Worm (Caenorhabditis elegans) whole organism, L2 larva: ENCODE data around the gene ZK945.7.

Experiments
- C34F6.9 ChIP-seq: fragments of 150-350 bp; optimal IDR thresholded peaks from 2 replicates; lab custom pipeline; 2014; ENCODE audit warnings: missing biosample characterization, missing genetic modification characterization
- F13H6.1 ChIP-seq: sonication (generic microtip); optimal IDR thresholded peaks from 2 replicates; lab custom pipeline; 2016; ENCODE audit warnings: missing genetic modification characterization, missing compliant biosample characterization
- R02D3.7 ChIP-seq: fragments of 150-350 bp; optimal IDR thresholded peaks from 2 replicates; lab custom pipeline; 2014; ENCODE audit warnings: missing biosample characterization, missing genetic modification characterization
- Y55F3AM.14 ChIP-seq: fragments of 200-800 bp; sonication (Bioruptor generic); optimal IDR thresholded peaks from 2 replicates; lab custom pipeline; 2018; ENCODE audit warnings: mild to moderate bottlenecking, missing genetic modification characterization, missing compliant biosample characterization
- aly-2 ChIP-seq: fragments of 150-350 bp; optimal IDR thresholded peaks from 2 replicates; lab custom pipeline; 2014; ENCODE audit warnings: missing biosample characterization, missing genetic modification characterization
- blmp-1 ChIP-seq: sonication (generic microtip); optimal IDR thresholded peaks from 2 replicates; lab custom pipeline; 2017; ENCODE audit warnings: missing genetic modification characterization, mild to moderate bottlenecking, missing compliant biosample characterization, antibody characterized with exemption, moderate library complexity; ENCODE audit not compliant: insufficient read depth
- ceh-82 ChIP-seq: fragments of 150-350 bp; optimal IDR thresholded peaks from 2 replicates; lab custom pipeline; 2014; ENCODE audit warnings: missing biosample characterization, missing genetic modification characterization
- crh-2 ChIP-seq: sonication (generic microtip); optimal IDR thresholded peaks from 2 replicates; lab custom pipeline; 2017; ENCODE audit warnings: missing biosample characterization, missing genetic modification characterization
- elt-1 ChIP-seq: fragments of 150-350 bp; optimal IDR thresholded peaks from 2 replicates; lab custom pipeline; 2014; ENCODE audit warnings: missing biosample characterization, missing genetic modification characterization
- elt-3 ChIP-seq: sonication (generic microtip); optimal IDR thresholded peaks from 2 replicates; lab custom pipeline; 2017; ENCODE audit warnings: missing biosample characterization, missing genetic modification characterization
- fos-1 ChIP-seq: fragments of 150-350 bp; optimal IDR thresholded peaks from 2 replicates; lab custom pipeline; 2014; ENCODE audit warnings: missing biosample characterization, missing genetic modification characterization
- gmeb-1 ChIP-seq: fragments of 150-350 bp; optimal IDR thresholded peaks from 2 replicates; lab custom pipeline; 2014; ENCODE audit warnings: missing biosample characterization, missing genetic modification characterization
- lin-11 ChIP-seq: fragments of 150-350 bp; sonication (generic microtip); optimal IDR thresholded peaks from 2 replicates; lab custom pipeline; 2014; ENCODE audit warnings: missing biosample characterization, missing genetic modification characterization, inconsistent platforms, mixed read lengths
- lin-13 ChIP-seq: fragments of 150-350 bp; optimal IDR thresholded peaks from 2 replicates; lab custom pipeline; 2014; ENCODE audit warnings: missing biosample characterization, missing genetic modification reagents, missing genetic modification characterization
- lsy-2 ChIP-seq, 2 experiments: fragments of 150-350 bp in 1 of 2; sonication (generic microtip) in 1 of 2; optimal IDR thresholded peaks; 2 replicates each; lab custom pipeline; 2014 to 2017; ENCODE audit warnings: missing biosample characterization in 2 of 2, missing genetic modification characterization in 2 of 2
- mab-5 ChIP-seq: fragments of 150-350 bp; optimal IDR thresholded peaks from 2 replicates; lab custom pipeline; 2014; ENCODE audit warnings: missing biosample characterization, missing genetic modification characterization
- mbf-1 ChIP-seq: sonication (generic microtip); optimal IDR thresholded peaks from 2 replicates; lab custom pipeline; 2017; ENCODE audit warnings: missing biosample characterization, missing genetic modification characterization
- mdl-1 ChIP-seq, 2 experiments: fragments of 150-350 bp in 1 of 2; sonication (generic microtip) in 1 of 2; optimal IDR thresholded peaks; 2 replicates each; lab custom pipeline; 2017; ENCODE audit warnings: missing biosample characterization in 2 of 2, missing genetic modification characterization in 2 of 2
- nhr-10 ChIP-seq: sonication (generic microtip); optimal IDR thresholded peaks from 2 replicates; lab custom pipeline; 2017; ENCODE audit warnings: missing biosample characterization, missing genetic modification characterization
- nhr-129 ChIP-seq: fragments of 150-350 bp; optimal IDR thresholded peaks from 2 replicates; lab custom pipeline; 2014; ENCODE audit warnings: missing biosample characterization, missing genetic modification characterization
- nhr-21 ChIP-seq: fragments of 150-350 bp; optimal IDR thresholded peaks from 2 replicates; lab custom pipeline; 2014; ENCODE audit warnings: missing biosample characterization, missing genetic modification characterization
- nhr-23 ChIP-seq: fragments of 150-350 bp; optimal IDR thresholded peaks from 2 replicates; lab custom pipeline; 2014; ENCODE audit warnings: missing biosample characterization, missing genetic modification reagents, missing genetic modification characterization
- nhr-237 ChIP-seq: fragments of 150-350 bp; optimal IDR thresholded peaks from 2 replicates; lab custom pipeline; 2014; ENCODE audit warnings: missing biosample characterization, missing genetic modification characterization
- nhr-25 ChIP-seq: fragments of 150-350 bp; sonication (generic microtip); optimal IDR thresholded peaks from 3 replicates; lab custom pipeline; 2014; ENCODE audit warnings: missing biosample characterization, missing genetic modification characterization
- nhr-77 ChIP-seq: fragments of 150-350 bp; optimal IDR thresholded peaks from 2 replicates; lab custom pipeline; 2014; ENCODE audit warnings: missing biosample characterization, missing genetic modification characterization
- sem-4 ChIP-seq: fragments of 150-350 bp; optimal IDR thresholded peaks from 2 replicates; lab custom pipeline; 2014; ENCODE audit warnings: missing biosample characterization, missing genetic modification reagents, missing genetic modification characterization
- skn-1 ChIP-seq: sonication (generic microtip); optimal IDR thresholded peaks from 2 replicates; lab custom pipeline; 2017; ENCODE audit warnings: missing biosample characterization, missing genetic modification characterization
- sma-9 ChIP-seq, 2 experiments: fragments of 150-350 bp in 1 of 2; sonication (generic microtip) in 1 of 2; optimal IDR thresholded peaks; 2 replicates each; lab custom pipeline; 2014 to 2016; ENCODE audit warnings: missing genetic modification characterization in 2 of 2, mild to moderate bottlenecking in 1 of 2, missing biosample characterization in 1 of 2, missing compliant biosample characterization in 1 of 2, missing genetic modification reagents in 1 of 2, moderate library complexity in 1 of 2
- snpc-4 ChIP-seq: fragments of 150-350 bp; optimal IDR thresholded peaks from 2 replicates; lab custom pipeline; 2014; ENCODE audit warnings: missing biosample characterization, missing genetic modification characterization
- unc-55 ChIP-seq: fragments of 150-350 bp; sonication (generic microtip); optimal IDR thresholded peaks from 3 replicates; lab custom pipeline; 2014; ENCODE audit warnings: missing biosample characterization, missing genetic modification reagents, missing genetic modification characterization
- unc-62 ChIP-seq: fragments of 150-350 bp; optimal IDR thresholded peaks from 2 replicates; lab custom pipeline; 2014; ENCODE audit warnings: missing biosample characterization, missing genetic modification reagents, missing genetic modification characterization
- ztf-1 ChIP-seq: fragments of 200-800 bp; sonication (Bioruptor generic); conservative IDR thresholded peaks from 2 replicates; pipeline ENCODE4 v1.3.6; 2022; ENCODE audit warnings: missing genetic modification characterization, missing compliant biosample characterization
- ztf-11 ChIP-seq: sonication (generic microtip); optimal IDR thresholded peaks from 2 replicates; lab custom pipeline; 2017; ENCODE audit warnings: missing biosample characterization, missing genetic modification characterization
- ztf-4 ChIP-seq: fragments of 150-350 bp; optimal IDR thresholded peaks from 2 replicates; lab custom pipeline; 2014; ENCODE audit warnings: missing biosample characterization, missing genetic modification characterization

Gene ZK945.7

DNA sequence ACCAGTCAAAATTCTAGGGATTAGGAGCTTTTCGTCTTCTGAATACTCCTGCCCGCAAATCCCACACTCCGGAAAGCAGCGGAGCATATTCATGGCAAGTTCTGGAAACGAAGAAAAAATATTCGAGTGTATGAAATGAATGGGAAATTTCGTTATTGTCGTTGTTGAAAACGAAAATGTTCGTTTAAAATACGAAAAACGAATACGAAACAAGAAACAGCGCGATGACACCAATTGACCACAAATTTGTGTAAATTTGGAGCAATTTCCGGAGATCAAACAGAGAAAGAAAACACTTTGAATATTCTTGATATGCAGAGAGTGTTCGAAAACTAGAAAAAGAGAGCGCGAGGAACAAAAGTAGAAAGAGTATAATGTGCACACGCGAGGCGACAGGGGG, 2.7 kb downstream of the ZK945.7 start, which contains the start of gene ZK945.4:
TSS of gene ZK945.4 (minus strand) at position 101 of the 400 bp plus-strand sequence.
- TF ChIP-seq elt-1 (tag; lab: Kevin White, UChicago) = no peak
- TF ChIP-seq mdl-1 (tag; optimal IDR thresholded peaks at IDR 0.05; lab: Kevin White, UChicago) = no peak
- no peak for TF ChIP-seq ztf-1 (GFP tag; lab: Robert Waterston, UW)
- no peak for TF ChIP-seq ceh-82 (tag; lab: Kevin White, UChicago)
- TF ChIP-seq elt-3 (tag; lab: Kevin White, UChicago) = no peak
- no peak for TF ChIP-seq unc-62
- no peak for TF ChIP-seq Y55F3AM.14 (GFP tag; lab: Kevin White, UChicago)
- no peak for TF ChIP-seq sem-4 (tag; lab: Kevin White, UChicago)
- no peak for TF ChIP-seq ztf-4 (tag; lab: Kevin White, UChicago)
- TF ChIP-seq blmp-1 (tag; lab: Kevin White, UChicago) = no peak
- TF ChIP-seq snpc-4 (tag; lab: Kevin White, UChicago) = no peak
- no peak for TF ChIP-seq nhr-77 (tag; lab: Kevin White, UChicago)
- TF ChIP-seq, all 48 proteins: peak for 0

DNA sequence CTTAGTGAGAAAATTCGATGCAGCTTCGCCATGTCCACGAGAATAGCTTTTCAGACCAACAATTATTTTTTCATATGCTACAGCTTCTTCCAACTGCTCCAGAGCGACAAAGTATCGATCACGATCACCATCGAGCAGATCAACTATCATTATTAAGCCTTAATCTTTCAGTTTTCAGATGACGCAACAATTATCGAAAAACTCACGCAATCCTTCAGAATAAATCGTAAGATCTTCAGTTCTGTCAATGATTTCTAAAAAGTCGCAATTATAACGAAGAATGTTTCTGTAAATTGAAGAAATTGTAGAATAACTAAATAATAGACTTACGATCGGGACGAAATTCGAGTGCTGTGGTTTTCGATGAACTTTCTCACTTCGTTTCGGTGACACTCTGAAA, 5.1 kb downstream of the ZK945.7 start:
- TF ChIP-seq nhr-77 (tag; lab: Kevin White, UChicago) = no peak
- no peak for TF ChIP-seq nhr-237

DNA sequence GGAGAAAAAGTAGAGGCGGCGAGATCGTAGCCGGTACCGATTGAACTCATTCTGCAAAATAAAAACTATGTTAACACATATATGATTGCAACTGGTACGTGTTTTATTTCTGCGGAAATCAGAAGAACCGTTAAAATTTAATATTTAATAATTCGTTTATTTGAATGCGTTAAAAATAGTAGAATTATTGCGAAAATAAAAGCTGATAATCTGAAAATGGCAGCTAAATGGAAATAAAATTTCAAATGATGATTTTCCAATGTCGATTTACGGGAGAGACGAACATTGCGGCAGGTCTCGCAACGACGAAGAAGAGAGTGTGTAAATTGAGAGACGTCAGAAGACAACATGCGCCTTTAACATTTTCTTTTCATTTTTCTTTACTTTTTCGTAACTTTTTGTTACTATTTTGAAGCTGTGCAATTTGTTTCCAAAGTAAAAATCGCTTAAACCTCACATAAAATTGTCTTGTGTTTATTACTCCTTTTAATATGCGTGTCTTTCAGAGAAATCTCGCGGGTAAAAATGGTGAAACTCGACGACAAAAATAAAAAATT, 8.4 kb downstream of the ZK945.7 start, which contains the start of the genes pas-7 and puf-12:
TSS of gene pas-7 (minus strand) at position 51 of the 557 bp plus-strand sequence.
TSS of gene puf-12 (plus strand) at position 507 of the 557 bp plus-strand sequence.
- TF ChIP-seq C34F6.9 (peak; percentile 65), unc-55 (GFP tag; lab: Kevin White, UChicago) (peak; percentile 67), elt-3 (tag; lab: Kevin White, UChicago) (no peak), nhr-21 (tag; lab: Kevin White, UChicago) (no peak), mdl-1 (tag; optimal IDR thresholded peaks at IDR 0.05; lab: Kevin White, UChicago) (no peak), skn-1 (tag; lab: Kevin White, UChicago) (peak; percentile 63), R02D3.7 (tag; lab: Kevin White, UChicago) (peak; percentile 5), nhr-129 (tag; lab: Kevin White, UChicago) (peak; percentile 59), lsy-2 (tag; optimal IDR thresholded peaks at IDR 0.05; lab: Kevin White, UChicago) (peak in 1 of 2 experiments; percentile 77)
- TF ChIP-seq, all 48 proteins: peak for 6

DNA sequence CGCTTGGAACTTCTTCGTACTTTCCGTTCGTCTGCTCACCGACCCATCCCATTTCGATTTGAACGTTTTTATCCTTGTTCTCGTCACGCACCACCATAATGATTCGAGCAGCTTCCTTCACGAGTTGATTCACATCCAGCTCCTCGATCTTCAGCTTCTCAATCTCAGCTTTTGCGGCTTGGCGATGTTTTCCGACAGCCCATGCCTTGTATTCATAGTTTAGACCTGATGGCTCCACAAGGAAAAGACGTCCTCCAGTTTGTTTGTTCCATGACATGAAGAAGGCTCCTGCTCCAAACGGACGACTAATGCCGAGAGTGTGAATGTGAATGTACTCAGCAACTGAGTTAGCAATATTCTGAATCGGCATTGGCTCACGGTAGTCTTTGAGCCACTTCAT, 9.2 kb downstream of the ZK945.7 start:
- TF ChIP-seq aly-2 (tag; lab: Kevin White, UChicago) (no peak), lin-11 (tag; lab: Kevin White, UChicago) (no peak), nhr-25 (tag; lab: Kevin White, UChicago) (no peak), gmeb-1 (tag; lab: Kevin White, UChicago) (no peak), lsy-2 (tag; optimal IDR thresholded peaks at IDR 0.05; lab: Kevin White, UChicago) (no peak), lin-13 (GFP tag; lab: Kevin White, UChicago) (no peak), nhr-129 (tag; lab: Kevin White, UChicago) (no peak), nhr-77 (tag; lab: Kevin White, UChicago) (no peak), unc-55 (GFP tag; lab: Kevin White, UChicago) (no peak), fos-1 (tag; lab: Kevin White, UChicago) (no peak), nhr-10 (no peak), elt-1 (tag; lab: Kevin White, UChicago) (no peak), mab-5 (tag; lab: Kevin White, UChicago) (no peak), ztf-4 (tag; lab: Kevin White, UChicago) (no peak), crh-2 (no peak), nhr-237 (no peak)
- TF ChIP-seq, all 48 proteins: peak for 0

DNA sequence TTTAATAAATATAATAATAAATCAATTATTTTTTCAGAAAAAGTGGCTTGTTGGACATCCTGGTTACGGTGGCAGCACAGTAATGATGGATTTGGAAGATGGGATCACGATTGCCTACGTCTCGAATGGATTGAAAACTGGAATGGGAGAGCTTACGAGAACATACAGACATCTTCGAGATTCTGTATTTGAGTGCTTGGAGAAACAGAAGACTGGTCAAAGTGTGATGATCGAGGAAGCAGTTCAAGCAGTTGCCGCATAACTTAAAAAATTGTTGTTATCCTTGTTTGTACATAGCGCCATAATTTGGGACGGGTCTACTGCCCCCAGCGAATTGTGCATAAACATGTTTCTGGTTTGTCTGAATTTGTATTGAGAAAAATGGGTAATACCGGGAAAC, 9.8 kb downstream of the ZK945.7 start:
- no peak for TF ChIP-seq aly-2 (tag; lab: Kevin White, UChicago)
- TF ChIP-seq sma-9 (GFP tag; optimal IDR thresholded peaks at IDR 0.05; lab: Kevin White, UChicago) = no peak
- no peak for TF ChIP-seq sma-9 (tag; optimal IDR thresholded peaks at IDR 0.05; lab: Kevin White, UChicago)
- TF ChIP-seq gmeb-1 (tag; lab: Kevin White, UChicago) = no peak
- no peak for TF ChIP-seq ztf-11 (tag; lab: Kevin White, UChicago)
- TF ChIP-seq F13H6.1 = no peak
- TF ChIP-seq nhr-23 (tag; lab: Kevin White, UChicago) = no peak
- TF ChIP-seq nhr-129 (tag; lab: Kevin White, UChicago) = no peak
- TF ChIP-seq skn-1 (tag; lab: Kevin White, UChicago) = no peak
- TF ChIP-seq mbf-1 (tag; lab: Kevin White, UChicago) = no peak
- no peak for TF ChIP-seq nhr-25 (tag; lab: Kevin White, UChicago)
